Worm (Caenorhabditis elegans) whole organism, young adult: ENCODE data around the gene pud-4.

Experiments
- C06A6.2 ChIP-seq: fragments of 200-800 bp; sonication (Bioruptor generic); conservative IDR thresholded peaks from 2 replicates; pipeline ENCODE4 v1.3.6; 2022; ENCODE audit warnings: missing genetic modification characterization, missing compliant biosample characterization
- C17E4.6 ChIP-seq: fragments of 200-800 bp; sonication (Bioruptor generic); IDR thresholded peaks from 2 replicates; pipeline ENCODE4 v1.3.6; 2022; ENCODE audit warnings: missing genetic modification reagents, missing genetic modification characterization, missing compliant biosample characterization
- D2030.7 ChIP-seq: fragments of 200-800 bp; sonication (Bioruptor generic); IDR thresholded peaks from 2 replicates; pipeline ENCODE4 v1.3.6; 2022; ENCODE audit warnings: missing genetic modification reagents, missing genetic modification characterization, missing compliant biosample characterization
- F52B5.7 ChIP-seq: sonication (generic microtip); optimal IDR thresholded peaks from 2 replicates; lab custom pipeline; 2016; ENCODE audit warnings: mild to moderate bottlenecking, missing genetic modification characterization, missing compliant biosample characterization
- F57A8.1 ChIP-seq: fragments of 200-800 bp; sonication (Bioruptor generic); optimal IDR thresholded peaks from 2 replicates; lab custom pipeline; 2018; ENCODE audit warnings: mild to moderate bottlenecking, missing genetic modification characterization, moderate library complexity, missing compliant biosample characterization
- T07F8.4 ChIP-seq: sonication (generic microtip); optimal IDR thresholded peaks from 2 replicates; lab custom pipeline; 2016; ENCODE audit warnings: mild to moderate bottlenecking, missing genetic modification characterization, moderate library complexity, missing compliant biosample characterization
- T26A5.8 ChIP-seq: sonication (generic microtip); optimal IDR thresholded peaks from 2 replicates; lab custom pipeline; 2016; ENCODE audit warnings: missing genetic modification characterization, missing compliant biosample characterization
- Y53G8AR.9 ChIP-seq: fragments of 200-800 bp; sonication (Bioruptor generic); conservative IDR thresholded peaks from 2 replicates; pipeline ENCODE4 v1.3.6; 2022; ENCODE audit warnings: missing genetic modification reagents, missing genetic modification characterization, missing compliant biosample characterization
- Y67H2A.10 ChIP-seq: fragments of 200-800 bp; sonication (Bioruptor generic); conservative IDR thresholded peaks from 2 replicates; pipeline ENCODE4 v1.3.6; 2022; ENCODE audit warnings: missing genetic modification reagents, missing genetic modification characterization, missing compliant biosample characterization
- atf-7 ChIP-seq: sonication (generic microtip); optimal IDR thresholded peaks from 2 replicates; lab custom pipeline; 2017; ENCODE audit warnings: mild to moderate bottlenecking, missing genetic modification characterization, missing compliant biosample characterization
- athp-1 ChIP-seq: sonication (generic microtip); optimal IDR thresholded peaks from 2 replicates; lab custom pipeline; 2017; ENCODE audit warnings: mild to moderate bottlenecking, missing genetic modification characterization, missing compliant biosample characterization
- attf-3 ChIP-seq: fragments of 200-800 bp; sonication (Bioruptor generic); conservative IDR thresholded peaks from 2 replicates; pipeline ENCODE4 v1.3.6; 2022; ENCODE audit warnings: missing genetic modification reagents, missing genetic modification characterization, missing compliant biosample characterization
- ccch-3 ChIP-seq: fragments of 200-800 bp; sonication (Bioruptor generic); optimal IDR thresholded peaks from 2 replicates; lab custom pipeline; 2018; ENCODE audit warnings: mild to moderate bottlenecking, missing genetic modification characterization, missing compliant biosample characterization
- cebp-1 ChIP-seq, 2 experiments: fragments of 200-800 bp in 1 of 2; sonication (Bioruptor generic) in 1 of 2; sonication (generic microtip) in 1 of 2; IDR thresholded peaks in 1 of 2; optimal IDR thresholded peaks in 1 of 2; 2 replicates each; pipeline versions ENCODE4 v1.3.6 to Lab custom; 2017 to 2022; ENCODE audit warnings: missing compliant biosample characterization in 2 of 2, missing genetic modification characterization in 2 of 2, mild to moderate bottlenecking in 1 of 2, missing genetic modification reagents in 1 of 2, moderate library complexity in 1 of 2
- cebp-2 ChIP-seq: fragments of 200-800 bp; sonication (Bioruptor generic); IDR thresholded peaks from 2 replicates; pipeline ENCODE4 v1.3.6; 2022; ENCODE audit warnings: missing genetic modification characterization, missing compliant biosample characterization
- ceh-100 ChIP-seq: fragments of 200-800 bp; sonication (Bioruptor generic); IDR thresholded peaks from 2 replicates; pipeline ENCODE4 v1.3.6; 2022; ENCODE audit warnings: missing genetic modification reagents, missing genetic modification characterization, missing compliant biosample characterization
- ceh-40 ChIP-seq: fragments of 200-800 bp; sonication (Bioruptor generic); IDR thresholded peaks from 2 replicates; pipeline ENCODE4 v1.3.6; 2022; ENCODE audit warnings: missing genetic modification characterization, missing compliant biosample characterization
- ceh-91 ChIP-seq: fragments of 200-800 bp; sonication (Bioruptor generic); IDR thresholded peaks from 2 replicates; pipeline ENCODE4 v1.3.6; 2022; ENCODE audit warnings: missing genetic modification reagents, missing genetic modification characterization, missing compliant biosample characterization
- dox-1 ChIP-seq: fragments of 200-800 bp; sonication (Bioruptor generic); IDR thresholded peaks from 2 replicates; pipeline ENCODE4 v1.3.6; 2022; ENCODE audit warnings: missing genetic modification reagents, missing genetic modification characterization, missing compliant biosample characterization
- dpff-1 ChIP-seq: sonication (generic microtip); optimal IDR thresholded peaks from 2 replicates; lab custom pipeline; 2017; ENCODE audit warnings: mild to moderate bottlenecking, missing genetic modification characterization, missing compliant biosample characterization
- efl-1 ChIP-seq: fragments of 150-350 bp; optimal IDR thresholded peaks from 2 replicates; lab custom pipeline; 2014; ENCODE audit warnings: missing biosample characterization, missing genetic modification reagents, missing genetic modification characterization
- him-1 ChIP-seq: sonication (generic microtip); optimal IDR thresholded peaks from 2 replicates; lab custom pipeline; 2016; ENCODE audit warnings: missing genotype, missing genetic modification reagents, missing genetic modification characterization, missing compliant biosample characterization
- hmg-1.2 ChIP-seq: fragments of 200-800 bp; sonication (Bioruptor generic); IDR thresholded peaks from 2 replicates; pipeline ENCODE4 v1.3.6; 2022; ENCODE audit warnings: missing genetic modification reagents, missing genetic modification characterization, missing compliant biosample characterization
- hsf-1 ChIP-seq: fragments of 200-800 bp; sonication (Bioruptor generic); IDR thresholded peaks from 2 replicates; pipeline ENCODE4 v1.3.6; 2022; ENCODE audit warnings: missing genetic modification reagents, missing genetic modification characterization, missing compliant biosample characterization
- let-607 ChIP-seq, 2 experiments: fragments of 200-800 bp in 1 of 2; sonication (Bioruptor generic) in 1 of 2; sonication (generic microtip) in 1 of 2; optimal IDR thresholded peaks; 2 replicates each; lab custom pipeline; 2016 to 2018; ENCODE audit warnings: mild to moderate bottlenecking in 2 of 2, missing compliant biosample characterization in 2 of 2, missing genetic modification characterization in 2 of 2, moderate library complexity in 2 of 2, missing genotype in 1 of 2
- lin-40 ChIP-seq: sonication (generic microtip); optimal IDR thresholded peaks from 2 replicates; lab custom pipeline; 2016; ENCODE audit warnings: missing genetic modification characterization, mild to moderate bottlenecking, missing compliant biosample characterization, missing genotype, missing genetic modification reagents
- lin-54 ChIP-seq: fragments of 200-800 bp; sonication (Bioruptor generic); optimal IDR thresholded peaks from 2 replicates; lab custom pipeline; 2018; ENCODE audit warnings: mild to moderate bottlenecking, missing genetic modification characterization, missing compliant biosample characterization
- lir-1 ChIP-seq: fragments of 200-800 bp; sonication (Bioruptor generic); conservative IDR thresholded peaks from 2 replicates; pipeline ENCODE4 v1.3.6; 2022; ENCODE audit warnings: missing genetic modification reagents, missing genetic modification characterization, missing compliant biosample characterization
- mes-4 ChIP-seq: sonication (generic microtip); optimal IDR thresholded peaks from 2 replicates; lab custom pipeline; 2016; ENCODE audit warnings: missing genotype, missing genetic modification characterization, missing compliant biosample characterization
- nfya-1 ChIP-seq: sonication (generic microtip); optimal IDR thresholded peaks from 2 replicates; lab custom pipeline; 2017; ENCODE audit warnings: antibody characterized with exemption, missing compliant biosample characterization, missing genetic modification characterization, borderline replicate concordance; ENCODE audit not compliant: insufficient read depth
- nfya-2 ChIP-seq: fragments of 200-800 bp; sonication (Bioruptor generic); IDR thresholded peaks from 2 replicates; pipeline ENCODE4 v1.3.6; 2022; ENCODE audit warnings: missing genetic modification reagents, missing genetic modification characterization, missing compliant biosample characterization
- nfyb-1 ChIP-seq: fragments of 200-800 bp; sonication (Bioruptor generic); IDR thresholded peaks from 2 replicates; pipeline ENCODE4 v1.3.6; 2022; ENCODE audit warnings: missing genetic modification reagents, missing genetic modification characterization, missing compliant biosample characterization
- nhr-179 ChIP-seq: sonication (generic microtip); optimal IDR thresholded peaks from 2 replicates; lab custom pipeline; 2016; ENCODE audit warnings: mild to moderate bottlenecking, missing genetic modification characterization, missing compliant biosample characterization
- nhr-80 ChIP-seq: sonication (generic microtip); optimal IDR thresholded peaks from 2 replicates; lab custom pipeline; 2016; ENCODE audit warnings: missing genetic modification characterization, missing compliant biosample characterization
- pha-4 ChIP-seq: fragments of 150-350 bp; sonication (generic microtip); optimal IDR thresholded peaks from 2 replicates; lab custom pipeline; 2014; ENCODE audit warnings: missing biosample characterization, missing genetic modification reagents, missing genetic modification characterization
- rcor-1 ChIP-seq: fragments of 200-800 bp; sonication (Bioruptor generic); IDR thresholded peaks from 2 replicates; pipeline ENCODE4 v1.3.6; 2022; ENCODE audit warnings: missing genetic modification reagents, missing genetic modification characterization, missing compliant biosample characterization
- rec-8 ChIP-seq, 2 experiments: sonication (generic microtip); optimal IDR thresholded peaks; 2 replicates each; lab custom pipeline; 2016; ENCODE audit warnings: mild to moderate bottlenecking in 2 of 2, missing genetic modification characterization in 2 of 2, missing genetic modification reagents in 2 of 2, missing genotype in 2 of 2, missing biosample characterization in 1 of 2, missing compliant biosample characterization in 1 of 2, moderate library complexity in 1 of 2
- snpc-1.1 ChIP-seq: sonication (generic microtip); optimal IDR thresholded peaks from 2 replicates; lab custom pipeline; 2017; ENCODE audit warnings: missing genetic modification characterization, mild to moderate bottlenecking, missing compliant biosample characterization, antibody characterized with exemption, moderate library complexity, missing genotype, missing genetic modification reagents; ENCODE audit not compliant: insufficient read depth
- snpc-4 ChIP-seq, 5 experiments: fragments of 150-350 bp in 1 of 5; sonication (generic microtip) in 4 of 5; optimal IDR thresholded peaks; 2 replicates each; lab custom pipeline; 2014 to 2018; ENCODE audit warnings: missing genetic modification characterization in 5 of 5, missing biosample characterization in 3 of 5, antibody characterized with exemption in 2 of 5, mild to moderate bottlenecking in 2 of 5, missing compliant biosample characterization in 2 of 5, missing genotype in 2 of 5, moderate library complexity in 2 of 5, missing genetic modification reagents in 1 of 5
- sptf-2 ChIP-seq: fragments of 200-800 bp; sonication (Bioruptor generic); optimal IDR thresholded peaks from 2 replicates; lab custom pipeline; 2018; ENCODE audit warnings: mild to moderate bottlenecking, missing genetic modification characterization, missing compliant biosample characterization
- tbp1 ChIP-seq: fragments of 200-800 bp; sonication (Bioruptor generic); optimal IDR thresholded peaks from 2 replicates; lab custom pipeline; 2018; ENCODE audit warnings: mild to moderate bottlenecking, missing genetic modification characterization, missing compliant biosample characterization
- tlf-1 ChIP-seq: fragments of 200-800 bp; sonication (Bioruptor generic); optimal IDR thresholded peaks from 2 replicates; lab custom pipeline; 2018; ENCODE audit warnings: mild to moderate bottlenecking, missing genetic modification characterization, missing compliant biosample characterization
- zim-3 ChIP-seq: sonication (generic microtip); optimal IDR thresholded peaks from 2 replicates; lab custom pipeline; 2017; ENCODE audit warnings: mild to moderate bottlenecking, missing genetic modification characterization, moderate library complexity, missing compliant biosample characterization
- ztf-18 ChIP-seq: sonication (generic microtip); optimal IDR thresholded peaks from 2 replicates; lab custom pipeline; 2016; ENCODE audit warnings: missing genotype, mild to moderate bottlenecking, missing genetic modification characterization, missing compliant biosample characterization
- ztf-25 ChIP-seq: fragments of 200-800 bp; sonication (Bioruptor generic); IDR thresholded peaks from 2 replicates; pipeline ENCODE4 v1.3.6; 2022; ENCODE audit warnings: missing genetic modification reagents, missing genetic modification characterization, missing compliant biosample characterization
- ztf-6 ChIP-seq: fragments of 200-800 bp; sonication (Bioruptor generic); IDR thresholded peaks from 2 replicates; pipeline ENCODE4 v1.3.6; 2022; ENCODE audit warnings: missing genetic modification reagents, missing genetic modification characterization, missing compliant biosample characterization

Gene pud-4

DNA sequence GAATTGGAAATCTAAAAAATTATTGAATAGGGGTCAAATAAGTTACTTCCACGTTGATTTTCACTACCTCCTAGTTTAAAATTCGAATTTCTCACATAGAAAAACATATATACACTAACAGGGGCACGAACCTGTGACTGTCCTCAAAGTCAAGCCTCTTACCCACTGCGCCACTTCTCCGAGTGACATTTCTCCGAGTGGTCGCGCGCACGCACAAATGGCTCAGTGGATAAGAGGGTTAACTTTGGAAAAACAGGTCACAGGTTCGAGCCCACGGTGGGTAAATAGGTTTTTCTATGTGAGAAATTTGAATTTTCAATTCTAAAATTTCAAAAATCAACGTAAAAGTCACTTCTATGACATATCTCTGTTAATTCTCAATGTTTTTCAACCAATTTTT is 49.2 kb upstream of the pud-4 start (continued):
- TF ChIP-seq snpc-4 (GFP tag; optimal IDR thresholded peaks at IDR 0.05; lab: Kevin White, UChicago) (no peak), snpc-4 (tag; optimal IDR thresholded peaks at IDR 0.05; lab: Kevin White, UChicago) (peak in 1 of 4 experiments; percentile 44), dox-1 (GFP tag; lab: Robert Waterston, UW) (peak; percentile 26; the same call in 1 of the 2 replicates), F57A8.1 (GFP tag; lab: Kevin White, UChicago) (no peak), athp-1 (tag; lab: Kevin White, UChicago) (no peak), rec-8 (tag; optimal IDR thresholded peaks at IDR 0.05; lab: Kevin White, UChicago) (no peak), dpff-1 (tag; lab: Kevin White, UChicago) (no peak), T07F8.4 (tag; lab: Kevin White, UChicago) (no peak), hsf-1 (no peak), efl-1 (GFP tag; lab: Kevin White, UChicago) (peak; percentile 14), attf-3 (no peak), Y53G8AR.9 (GFP tag; lab: Robert Waterston, UW) (no peak), pha-4 (tag; lab: Kevin White, UChicago) (no peak), D2030.7 (GFP tag; lab: Robert Waterston, UW) (peak; percentile 21; the same call in 1 of the 2 replicates), let-607 (tag; optimal IDR thresholded peaks at IDR 0.05; lab: Kevin White, UChicago) (no peak), him-1 (tag; lab: Kevin White, UChicago) (no peak), cebp-2 (GFP tag; lab: Robert Waterston, UW) (no peak), rcor-1 (GFP tag; lab: Robert Waterston, UW) (no peak), sptf-2 (no peak), ztf-25 (GFP tag; lab: Robert Waterston, UW) (no peak), nhr-179 (tag; lab: Kevin White, UChicago) (no peak), zim-3 (tag; lab: Kevin White, UChicago) (no peak), C17E4.6 (GFP tag; lab: Robert Waterston, UW) (no peak), ztf-6 (no peak), ceh-91 (no peak), lin-40 (tag; lab: Kevin White, UChicago) (no peak), lin-54 (GFP tag; lab: Kevin White, UChicago) (no peak), cebp-1 (GFP tag; IDR thresholded peaks at IDR 0.05; lab: Robert Waterston, UW) (no peak), cebp-1 (tag; optimal IDR thresholded peaks at IDR 0.05; lab: Kevin White, UChicago) (no peak), lir-1 (no peak), T26A5.8 (tag; lab: Kevin White, UChicago) (no peak), C06A6.2 (GFP tag; lab: Robert Waterston, UW) (no peak)

DNA sequence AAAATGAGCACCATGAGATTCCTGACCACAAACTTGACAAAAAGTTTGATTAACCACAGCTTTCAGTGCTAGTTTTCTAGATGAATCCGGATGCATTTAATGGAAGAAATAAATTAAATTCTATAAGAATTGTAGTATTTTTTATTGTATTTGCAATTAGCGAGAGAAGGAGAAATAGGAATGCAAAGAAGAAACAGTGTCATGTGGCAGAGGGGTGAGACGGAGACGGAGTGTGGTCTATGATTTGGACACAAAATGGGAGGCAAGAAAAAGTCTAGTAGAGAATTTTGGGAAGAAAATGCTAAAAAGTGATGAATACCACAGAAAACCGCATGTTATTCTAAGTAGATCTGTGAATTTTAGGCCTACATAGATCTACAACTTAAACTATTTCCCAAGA is 48.4 kb upstream of the pud-4 start, which contains the start of gene nhr-59:
nhr-59 (minus strand) TSS at position 214 of the 400 bp plus-strand sequence.
- no peak for TF ChIP-seq snpc-1.1 (tag; lab: Kevin White, UChicago)
- no peak for TF ChIP-seq tlf-1
- peak; percentile 33 for TF ChIP-seq nhr-80
- TF ChIP-seq, all 124 proteins: peak for 1

DNA sequence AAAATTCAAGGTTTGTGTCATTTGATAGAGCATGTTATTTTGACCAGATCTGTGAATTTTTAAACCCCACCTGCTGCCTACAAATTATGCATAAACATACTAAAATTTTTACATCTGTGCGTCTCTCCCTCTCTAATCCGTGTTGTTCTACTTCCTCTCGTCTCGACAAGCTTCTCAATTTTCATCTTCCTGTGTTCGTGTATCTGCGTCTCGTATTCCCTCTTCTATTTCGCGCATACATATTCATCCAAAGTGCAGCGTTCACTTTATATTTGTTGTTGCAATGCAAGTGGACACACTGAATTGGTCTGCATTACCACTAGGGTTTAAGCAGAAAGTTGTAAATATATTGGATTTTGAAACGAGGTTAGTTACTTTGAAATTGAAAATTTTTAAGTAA is 47.9 kb upstream of the pud-4 start, which contains the start of gene fbxa-137:
fbxa-137 (plus strand) TSS at position 274 of the 400 bp plus-strand sequence.
- TF ChIP-seq ztf-18 (tag; lab: Kevin White, UChicago) (no peak), dpff-1 (tag; lab: Kevin White, UChicago) (no peak), nfya-2 (GFP tag; lab: Robert Waterston, UW) (no peak), hsf-1 (no peak), nfya-1 (no peak), ccch-3 (no peak), Y67H2A.10 (GFP tag; lab: Robert Waterston, UW) (no peak), F52B5.7 (tag; lab: Kevin White, UChicago) (no peak), ceh-100 (GFP tag; lab: Robert Waterston, UW) (no peak), atf-7 (tag; lab: Kevin White, UChicago) (no peak), tbp1 (GFP tag; lab: Kevin White, UChicago) (no peak), nfyb-1 (GFP tag; lab: Robert Waterston, UW) (no peak), hmg-1.2 (GFP tag; lab: Robert Waterston, UW) (no peak), mes-4 (tag; lab: Kevin White, UChicago) (no peak), ceh-40 (GFP tag; lab: Robert Waterston, UW) (no peak), rcor-1 (GFP tag; lab: Robert Waterston, UW) (no peak)
- TF ChIP-seq, all 124 proteins: peak for 0
